Worm (Caenorhabditis elegans): Measurements from ENCODE around the gene clhm-1.

clhm-1 gene

DNA sequence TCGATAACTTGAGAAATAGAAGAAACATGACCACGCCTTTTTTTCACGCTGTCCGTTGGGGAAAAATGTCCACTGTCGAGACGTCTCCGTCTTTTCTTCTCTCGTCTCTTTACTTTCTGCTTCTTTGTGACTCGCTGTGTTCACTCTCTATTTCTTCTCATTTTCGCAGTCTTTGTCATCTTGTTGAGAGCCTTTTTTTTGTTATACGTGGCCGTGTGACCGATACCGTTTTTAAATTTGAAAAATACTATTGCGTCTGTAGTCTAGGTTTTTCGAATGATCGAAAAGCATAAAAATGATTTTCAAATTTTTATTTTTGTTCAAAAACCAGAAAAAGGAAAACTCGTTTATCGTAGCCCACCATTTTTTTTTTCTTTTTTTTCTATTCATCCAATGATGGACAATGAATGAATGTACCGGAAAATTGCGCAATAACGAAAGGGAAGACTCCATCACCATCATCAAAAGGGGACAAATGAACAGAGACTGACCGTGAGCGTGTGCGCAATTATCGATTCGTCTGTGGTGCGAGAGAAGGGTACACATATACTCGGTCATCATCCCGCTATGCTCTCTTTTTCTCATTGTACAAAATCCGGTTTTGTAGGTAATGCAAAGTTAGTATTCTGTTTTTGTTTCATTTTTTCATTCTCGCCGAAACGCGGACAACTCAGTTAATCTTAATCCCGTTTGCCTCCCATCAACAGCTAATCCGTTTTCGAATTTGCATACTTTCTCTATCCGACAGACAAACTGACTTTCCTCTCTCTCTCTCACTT, 26.4 kb downstream of the clhm-1 start (continued):
- TF ChIP-seq ZK546.5 (tag; optimal IDR thresholded peaks at IDR 0.05): no peak

DNA sequence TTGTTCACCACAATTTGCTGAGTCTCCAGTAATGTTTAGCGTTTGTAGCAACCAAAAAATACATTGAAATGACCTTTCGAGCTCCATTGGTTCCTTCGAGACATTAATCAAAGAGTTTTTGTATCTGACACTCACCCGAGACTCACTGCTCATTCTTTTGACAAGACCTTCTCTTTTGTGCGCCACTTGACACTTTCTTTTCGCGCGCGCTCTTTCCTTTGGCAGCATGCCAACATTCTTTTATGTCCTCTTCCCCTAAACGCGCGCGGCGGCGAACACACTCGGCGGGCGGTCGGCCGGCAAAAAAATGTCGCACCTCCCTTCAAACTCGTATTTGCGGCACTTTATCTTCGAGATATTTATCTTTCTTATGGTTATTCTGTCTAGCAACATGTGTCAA, 27.1 kb downstream of the clhm-1 start:
- TF ChIP-seq crh-2 (tag; optimal IDR thresholded peaks at IDR 0.05) (no peak), F13H6.1 (tag; optimal IDR thresholded peaks at IDR 0.05) (peak; percentile 54), ztf-11 (tag; optimal IDR thresholded peaks at IDR 0.05) (no peak), mab-5 (tag; optimal IDR thresholded peaks at IDR 0.05) (peak; percentile 9), sma-9 (GFP tag; optimal IDR thresholded peaks at IDR 0.05) (peak; percentile 47), sma-9 (tag; optimal IDR thresholded peaks at IDR 0.05) (no peak), Y55F3AM.14 (GFP tag; optimal IDR thresholded peaks at IDR 0.05) (no peak), sma-3 (GFP tag; optimal IDR thresholded peaks at IDR 0.05) (peak; percentile 8), nhr-25 (tag; optimal IDR thresholded peaks at IDR 0.05) (peak; percentile 6), egl-27 (tag; optimal IDR thresholded peaks at IDR 0.05) (peak; percentile 39), dmd-4 (tag; optimal IDR thresholded peaks at IDR 0.05) (no peak), elt-3 (tag; optimal IDR thresholded peaks at IDR 0.05) (no peak), gmeb-1 (tag; optimal IDR thresholded peaks at IDR 0.05) (no peak)

DNA sequence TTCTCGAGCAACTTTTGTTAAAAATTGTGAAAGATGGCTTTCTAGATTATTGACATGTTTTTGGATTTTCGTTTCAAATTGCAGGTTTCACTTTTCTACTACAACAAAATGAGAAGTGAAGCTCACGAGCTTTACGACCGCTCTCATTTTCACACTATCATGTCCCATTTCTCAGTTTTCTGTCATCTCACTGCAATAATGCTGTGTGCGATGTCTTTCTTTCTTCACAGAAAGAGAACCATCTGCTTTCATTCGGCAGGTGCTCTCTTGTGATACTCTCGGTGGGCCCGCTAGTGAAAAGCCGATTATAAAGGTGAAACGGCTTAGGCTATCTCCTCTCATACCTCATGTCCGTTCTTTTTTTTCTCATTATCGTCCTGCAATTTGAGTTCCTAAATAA, 27.6 kb downstream of the clhm-1 start:
- peak; percentile 63 for TF ChIP-seq nhr-129 (tag; optimal IDR thresholded peaks at IDR 0.05)
- TF ChIP-seq unc-55 (GFP tag; optimal IDR thresholded peaks at IDR 0.05): no peak

DNA sequence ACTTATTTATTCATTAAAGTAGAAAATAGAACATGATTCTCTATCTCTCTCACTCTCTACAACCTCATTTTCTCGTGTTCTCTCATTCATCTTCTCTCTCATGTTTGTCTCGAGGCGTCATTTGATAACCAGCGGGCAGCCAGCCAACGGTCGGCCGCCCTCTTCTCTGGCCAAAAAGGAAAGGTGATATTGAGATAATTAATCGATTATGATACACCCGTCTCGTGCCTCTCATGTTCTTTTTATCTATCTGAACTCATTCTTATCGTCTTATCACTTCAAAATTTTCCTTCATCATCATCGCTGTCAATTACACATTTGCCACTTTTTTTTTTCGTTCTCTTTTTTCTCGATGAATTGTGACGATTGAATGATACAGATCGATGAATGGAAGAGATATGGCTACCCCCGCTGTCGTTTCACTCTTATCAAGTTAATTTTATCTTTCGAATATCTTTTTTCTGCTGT, 28.1 kb downstream of the clhm-1 start:
- TF ChIP-seq unc-55 (GFP tag; optimal IDR thresholded peaks at IDR 0.05) (peak; percentile 55), nhr-25 (tag; optimal IDR thresholded peaks at IDR 0.05) (peak; percentile 84), zag-1 (tag; optimal IDR thresholded peaks at IDR 0.05) (no peak), ZK546.5 (tag; optimal IDR thresholded peaks at IDR 0.05) (no peak), mab-5 (tag; optimal IDR thresholded peaks at IDR 0.05) (peak; percentile 16), skn-1 (tag; optimal IDR thresholded peaks at IDR 0.05) (peak; percentile 71), blmp-1 (tag; optimal IDR thresholded peaks at IDR 0.05; ENCODE audit: insufficient read depth) (peak; percentile 91), mdl-1 (tag; optimal IDR thresholded peaks at IDR 0.05) (peak; percentile 77 to 84), egl-27 (tag; optimal IDR thresholded peaks at IDR 0.05) (peak; percentile 99), R02D3.7 (tag; optimal IDR thresholded peaks at IDR 0.05) (no peak), nhr-21 (tag; optimal IDR thresholded peaks at IDR 0.05) (peak; percentile 96), nhr-12 (tag; optimal IDR thresholded peaks at IDR 0.05) (no peak), elt-3 (tag; optimal IDR thresholded peaks at IDR 0.05) (peak; percentile 50), sem-4 (tag; optimal IDR thresholded peaks at IDR 0.05) (peak; percentile 68), sma-3 (GFP tag; optimal IDR thresholded peaks at IDR 0.05) (peak; percentile 97), C34F6.9 (tag; optimal IDR thresholded peaks at IDR 0.05) (peak; percentile 34), lin-13 (GFP tag; optimal IDR thresholded peaks at IDR 0.05) (peak; percentile 33), ztf-11 (tag; optimal IDR thresholded peaks at IDR 0.05) (no peak), fos-1 (tag; optimal IDR thresholded peaks at IDR 0.05) (peak; percentile 100), lsy-2 (tag; optimal IDR thresholded peaks at IDR 0.05) (peak; percentile 10 to 66), elt-1 (tag; optimal IDR thresholded peaks at IDR 0.05) (peak; percentile 58), F13H6.1 (tag; optimal IDR thresholded peaks at IDR 0.05) (peak; percentile 91), ztf-4 (tag; optimal IDR thresholded peaks at IDR 0.05) (peak; percentile 77), Y55F3AM.14 (GFP tag; optimal IDR thresholded peaks at IDR 0.05) (peak; percentile 68), gmeb-1 (tag; optimal IDR thresholded peaks at IDR 0.05) (peak; percentile 67), nhr-129 (tag; optimal IDR thresholded peaks at IDR 0.05) (peak; percentile 53), lin-11 (tag; optimal IDR thresholded peaks at IDR 0.05) (no peak), nhr-11 (tag; optimal IDR thresholded peaks at IDR 0.05) (no peak), snpc-4 (tag; optimal IDR thresholded peaks at IDR 0.05) (peak; percentile 49), nhr-6 (tag; optimal IDR thresholded peaks at IDR 0.05) (no peak), nhr-77 (tag; optimal IDR thresholded peaks at IDR 0.05) (peak; percentile 9), sma-9 (GFP tag; optimal IDR thresholded peaks at IDR 0.05) (peak; percentile 98), sma-9 (tag; optimal IDR thresholded peaks at IDR 0.05) (no peak), crh-2 (tag; optimal IDR thresholded peaks at IDR 0.05) (peak; percentile 88)

Data from whole organism, L2 larva.